Fruit fly (Drosophila melanogaster): Measurements from ENCODE around the gene tal-2A.

The tal-2A gene

DNA sequence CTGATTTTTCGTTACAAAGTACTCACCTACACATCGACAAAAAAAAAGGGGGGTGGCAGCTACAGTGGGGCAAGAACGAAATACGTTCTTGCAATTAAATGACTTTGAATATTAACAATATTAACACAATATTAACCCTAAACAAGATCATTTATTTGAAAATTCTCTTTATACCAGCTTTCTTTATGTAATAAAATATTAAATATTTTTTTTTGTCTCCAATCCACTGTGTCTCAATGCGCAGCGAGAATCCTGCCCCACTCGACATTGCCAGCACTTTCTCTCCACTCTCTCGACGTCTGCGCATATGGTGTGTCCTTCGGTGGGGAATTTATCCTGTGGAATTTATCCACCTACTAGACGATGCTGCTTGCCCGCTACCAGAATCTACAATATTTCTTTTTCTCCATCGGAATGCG, 12.5 kb upstream of the tal-2A start (continued):
- peak; percentile 91 for TF ChIP-seq Fer3 (tag; optimal IDR thresholded peaks at IDR 0.05)
- peak; percentile 81 for TF ChIP-seq tup (GFP tag; optimal IDR thresholded peaks at IDR 0.05)
- no peak for TF ChIP-seq Neu2 (GFP tag; optimal IDR thresholded peaks at IDR 0.05; ENCODE audit: borderline replicate concordance)
- peak; percentile 80 for TF ChIP-seq CG33557 (GFP tag; optimal IDR thresholded peaks at IDR 0.05)
- no peak for TF ChIP-seq fd102C (GFP tag; optimal IDR thresholded peaks at IDR 0.05)
- TF ChIP-seq CG14014 (GFP tag; IDR thresholded peaks at IDR 0.05) = peak; percentile 96
- peak; percentile 48 for TF ChIP-seq trh (GFP tag; optimal IDR thresholded peaks at IDR 0.05)
- no peak for TF ChIP-seq zf30C (GFP tag; optimal IDR thresholded peaks at IDR 0.05)
- peak; percentile 75 for TF ChIP-seq klu (GFP tag; IDR thresholded peaks at IDR 0.05)
- TF ChIP-seq CG18262 (tag; optimal IDR thresholded peaks at IDR 0.05) = peak; percentile 79
- TF ChIP-seq CG7839 (tag; optimal IDR thresholded peaks at IDR 0.05) = peak; percentile 92
- TF ChIP-seq CG11696 (GFP tag; IDR thresholded peaks at IDR 0.05) = peak; percentile 83
- TF ChIP-seq bigmax (GFP tag; optimal IDR thresholded peaks at IDR 0.05) = no peak
- no peak for TF ChIP-seq Lpt (GFP tag; optimal IDR thresholded peaks at IDR 0.05)
- TF ChIP-seq CG9817 (tag; optimal IDR thresholded peaks at IDR 0.05) = peak; percentile 79
- TF ChIP-seq CG15073 (GFP tag; optimal IDR thresholded peaks at IDR 0.05) = peak; percentile 2
- no peak for TF ChIP-seq CG7745 (tag; optimal IDR thresholded peaks at IDR 0.05)
- peak; percentile 92 for TF ChIP-seq Rfx (GFP tag; IDR thresholded peaks at IDR 0.05)
- no peak for TF ChIP-seq Sin3A (optimal IDR thresholded peaks at IDR 0.05)
- TF ChIP-seq fd3F (GFP tag; optimal IDR thresholded peaks at IDR 0.05) = peak; percentile 85
- peak; percentile 74 for TF ChIP-seq danr (GFP tag; IDR thresholded peaks at IDR 0.05)
- peak; percentile 87 for TF ChIP-seq CG1233 (GFP tag; optimal IDR thresholded peaks at IDR 0.05)
- peak; percentile 87 for TF ChIP-seq CG13296 (GFP tag; optimal IDR thresholded peaks at IDR 0.05)
- no peak for TF ChIP-seq CG1792 (GFP tag; optimal IDR thresholded peaks at IDR 0.05)
- TF ChIP-seq amos (GFP tag; IDR thresholded peaks at IDR 0.05; ENCODE audit: partially characterized antibody) = no peak
- TF ChIP-seq GATAe (GFP tag; conservative IDR thresholded peaks at IDR 0.05) = peak; percentile 52; the same call in 1 of the 2 replicates
- peak; percentile 21 for TF ChIP-seq en (GFP tag; optimal IDR thresholded peaks at IDR 0.05)
- TF ChIP-seq fd64A (GFP tag; optimal IDR thresholded peaks at IDR 0.05) = peak; percentile 56
- no peak for TF ChIP-seq hkb (optimal IDR thresholded peaks at IDR 0.05)
- TF ChIP-seq hkb (GFP tag; IDR thresholded peaks at IDR 0.05) = peak; percentile 97
- peak; percentile 89 for TF ChIP-seq CG12299 (tag; optimal IDR thresholded peaks at IDR 0.05)
- no peak for TF ChIP-seq CG17186 (GFP tag; optimal IDR thresholded peaks at IDR 0.05)
- TF ChIP-seq CG10147 (GFP tag; optimal IDR thresholded peaks at IDR 0.05) = peak; percentile 92
- peak; percentile 87 for TF ChIP-seq CG6813 (GFP tag; optimal IDR thresholded peaks at IDR 0.05)
- peak; percentile 48 for TF ChIP-seq cg (GFP tag; optimal IDR thresholded peaks at IDR 0.05)
- TF ChIP-seq dmrt99B (tag; optimal IDR thresholded peaks at IDR 0.05) = peak; percentile 94
- peak; percentile 37 for TF ChIP-seq CG31365 (tag; optimal IDR thresholded peaks at IDR 0.05)
- TF ChIP-seq CG10565 (GFP tag; optimal IDR thresholded peaks at IDR 0.05) = no peak
- TF ChIP-seq CG11560 (tag; IDR thresholded peaks at IDR 0.05) = peak; percentile 73; the same call in 2 of the 3 replicates
- peak; percentile 46 for TF ChIP-seq HLH54F (GFP tag; optimal IDR thresholded peaks at IDR 0.05)
- no peak for TF ChIP-seq pita (GFP tag; optimal IDR thresholded peaks at IDR 0.05)
- peak; percentile 87 for TF ChIP-seq CG11085 (GFP tag; IDR thresholded peaks at IDR 0.05)
- TF ChIP-seq Drgx (GFP tag; IDR thresholded peaks at IDR 0.05) = peak; percentile 87
- peak; percentile 87 for TF ChIP-seq CG15514 (GFP tag; optimal IDR thresholded peaks at IDR 0.05)
- TF ChIP-seq pfk (GFP tag; optimal IDR thresholded peaks at IDR 0.05) = peak; percentile 50
- TF ChIP-seq ase (GFP tag; IDR thresholded peaks at IDR 0.05) = peak; percentile 90
- TF ChIP-seq sim (GFP tag; IDR thresholded peaks at IDR 0.05) = peak; percentile 87
- peak; percentile 96 for TF ChIP-seq row (GFP tag; IDR thresholded peaks at IDR 0.05)
- no peak; the same call in 1 of the 2 replicates for TF ChIP-seq bbx (GFP tag; IDR thresholded peaks at IDR 0.05; ENCODE audit: partially characterized antibody)
- TF ChIP-seq disco-r (GFP tag; optimal IDR thresholded peaks at IDR 0.05) = peak; percentile 46
- TF ChIP-seq Atf3 (GFP tag; optimal IDR thresholded peaks at IDR 0.05) = peak; percentile 16

All from whole organism, embryonic.